Worm (Caenorhabditis elegans) whole organism, L3 larva: ENCODE measurements around the gene R05F9.7.

Experiments
- R02D3.7 ChIP-seq: fragments of 150-350 bp; optimal IDR thresholded peaks from 2 replicates; lab custom pipeline; 2014; ENCODE audit warnings: missing biosample characterization, missing genetic modification characterization
- aly-2 ChIP-seq: fragments of 150-350 bp; optimal IDR thresholded peaks from 2 replicates; lab custom pipeline; 2014; ENCODE audit warnings: missing biosample characterization, missing genetic modification characterization
- lin-39 ChIP-seq: fragments of 150-350 bp; optimal IDR thresholded peaks from 2 replicates; lab custom pipeline; 2018; ENCODE audit warnings: missing biosample characterization, missing genetic modification reagents, missing genetic modification characterization
- nhr-11 ChIP-seq: fragments of 150-350 bp; optimal IDR thresholded peaks from 2 replicates; lab custom pipeline; 2014; ENCODE audit warnings: missing biosample characterization, missing genetic modification characterization

DNA sequence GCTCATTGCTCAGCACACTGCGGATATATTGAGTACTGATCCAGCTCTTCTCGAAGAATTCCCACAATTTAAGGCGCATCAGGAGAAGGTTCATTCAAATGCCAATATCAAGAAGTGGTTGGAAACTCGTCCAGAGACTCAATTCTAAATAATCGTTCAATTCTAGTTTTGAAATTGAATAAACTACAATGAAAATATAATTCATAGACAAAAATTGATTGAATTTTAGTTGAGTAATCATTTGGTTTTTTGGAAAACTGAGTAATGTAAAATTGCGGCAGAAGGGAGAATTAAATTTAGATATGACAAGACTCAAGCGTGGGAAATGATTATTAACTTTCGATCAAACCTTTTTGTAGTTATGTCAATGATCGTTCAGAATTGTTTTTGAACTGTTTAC is 1.7 kb upstream of the R05F9.7 start:
- TF ChIP-seq R02D3.7 (tag; lab: Kevin White, UChicago): no peak
- TF ChIP-seq aly-2 (tag; lab: Kevin White, UChicago): no peak
- TF ChIP-seq nhr-11: no peak
- no peak for TF ChIP-seq lin-39
